Worm (Caenorhabditis elegans) whole organism, young adult: ENCODE results near the gene cdk-4.

Experiments used
- F37B4.10 ChIP-seq: fragments of 200-800 bp; sonication (Bioruptor generic); IDR thresholded peaks from 2 replicates; pipeline ENCODE4 v1.3.6; 2022; ENCODE audit warnings: missing genetic modification characterization, missing compliant biosample characterization
- ama-1 ChIP-seq, 3 experiments: fragments of 150-350 bp in 1 of 3; sonication (generic microtip) in 2 of 3; optimal IDR thresholded peaks; 2 replicates each; lab custom pipeline; 2014 to 2018; ENCODE audit warnings: missing biosample characterization in 2 of 3, missing genetic modification characterization in 2 of 3, missing genetic modification reagents in 2 of 3
- ceh-27 ChIP-seq: fragments of 200-800 bp; sonication (Bioruptor generic); optimal IDR thresholded peaks from 2 replicates; lab custom pipeline; 2018; ENCODE audit warnings: mild to moderate bottlenecking, missing genetic modification characterization, moderate library complexity, missing compliant biosample characterization
- ceh-58 ChIP-seq: fragments of 200-800 bp; sonication (Bioruptor generic); IDR thresholded peaks from 2 replicates; pipeline ENCODE4 v1.3.6; 2022; ENCODE audit warnings: missing genetic modification characterization, missing compliant biosample characterization
- dox-1 ChIP-seq: fragments of 200-800 bp; sonication (Bioruptor generic); IDR thresholded peaks from 2 replicates; pipeline ENCODE4 v1.3.6; 2022; ENCODE audit warnings: missing genetic modification reagents, missing genetic modification characterization, missing compliant biosample characterization
- efl-1 ChIP-seq: fragments of 150-350 bp; optimal IDR thresholded peaks from 2 replicates; lab custom pipeline; 2014; ENCODE audit warnings: missing biosample characterization, missing genetic modification reagents, missing genetic modification characterization
- fkh-3 ChIP-seq: sonication (generic microtip); optimal IDR thresholded peaks from 2 replicates; lab custom pipeline; 2016; ENCODE audit warnings: mild to moderate bottlenecking, missing genetic modification characterization, missing compliant biosample characterization
- hmg-20 ChIP-seq: fragments of 200-800 bp; sonication (Bioruptor generic); IDR thresholded peaks from 2 replicates; pipeline ENCODE4 v1.3.6; 2022; ENCODE audit warnings: missing genetic modification reagents, missing genetic modification characterization, missing compliant biosample characterization
- rcor-1 ChIP-seq: fragments of 200-800 bp; sonication (Bioruptor generic); IDR thresholded peaks from 2 replicates; pipeline ENCODE4 v1.3.6; 2022; ENCODE audit warnings: missing genetic modification reagents, missing genetic modification characterization, missing compliant biosample characterization
- sea-2 ChIP-seq: fragments of 200-800 bp; sonication (Bioruptor generic); IDR thresholded peaks from 2 replicates; pipeline ENCODE4 v1.3.6; 2022; ENCODE audit warnings: missing genetic modification characterization, missing compliant biosample characterization
- unc-130 ChIP-seq: sonication (generic microtip); optimal IDR thresholded peaks from 2 replicates; lab custom pipeline; 2016; ENCODE audit warnings: missing genetic modification reagents, missing genetic modification characterization, missing compliant biosample characterization
- unc-62 ChIP-seq: fragments of 150-350 bp; optimal IDR thresholded peaks from 2 replicates; lab custom pipeline; 2014; ENCODE audit warnings: missing biosample characterization, missing genetic modification reagents, missing genetic modification characterization

ce11 chrX:13500568-13500967 lies 18.1 kb downstream of the cdk-4 start, which contains the start of gene sad-1:
- TF ChIP-seq ama-1 (optimal IDR thresholded peaks at IDR 0.05; lab: Kevin White, UChicago) (no peak), ama-1 (GFP tag; optimal IDR thresholded peaks at IDR 0.05; lab: Kevin White, UChicago) (no peak), efl-1 (no peak), ceh-27 (GFP tag; lab: Kevin White, UChicago) (no peak), sea-2 (GFP tag; lab: Robert Waterston, UW) (no peak), fkh-3 (tag; lab: Kevin White, UChicago) (no peak), F37B4.10 (no peak), dox-1 (GFP tag; lab: Robert Waterston, UW) (no peak), unc-62 (GFP tag; lab: Kevin White, UChicago) (no peak), hmg-20 (GFP tag; lab: Robert Waterston, UW) (no peak), rcor-1 (GFP tag; lab: Robert Waterston, UW) (no peak), ceh-58 (no peak), unc-130 (no peak)
